Worm (Caenorhabditis elegans): ENCODE results near the gene R160.2.

- no peak for TF ChIP-seq nhr-28 (tag; optimal IDR thresholded peaks at IDR 0.05)
- TF ChIP-seq unc-62 (GFP tag; optimal IDR thresholded peaks at IDR 0.05), result no peak
- no peak for TF ChIP-seq unc-39 (tag; optimal IDR thresholded peaks at IDR 0.05)
- TF ChIP-seq ztf-11 (tag; optimal IDR thresholded peaks at IDR 0.05), result no peak
- TF ChIP-seq nhr-237 (tag; optimal IDR thresholded peaks at IDR 0.05), result no peak
- no peak for TF ChIP-seq snpc-4 (tag; optimal IDR thresholded peaks at IDR 0.05)
- no peak for TF ChIP-seq elt-1 (tag; optimal IDR thresholded peaks at IDR 0.05; ENCODE audit: borderline replicate concordance, insufficient read depth)
Observed at ce11 chrX:4424254-4424653, 47.6 kb upstream of the R160.2 start.
